Fruit fly (Drosophila melanogaster) S2 (cell line): ENCODE results near the gene CG5290.

Experiments
- CG8478 ChIP-seq: fragments of >200 bp; optimal IDR thresholded peaks from 2 replicates; lab custom pipeline; 2018
- CTCF ChIP-seq, 2 experiments: fragments of >200 bp; optimal IDR thresholded peaks; 2 replicates each; lab custom pipeline; 2018

DNA sequence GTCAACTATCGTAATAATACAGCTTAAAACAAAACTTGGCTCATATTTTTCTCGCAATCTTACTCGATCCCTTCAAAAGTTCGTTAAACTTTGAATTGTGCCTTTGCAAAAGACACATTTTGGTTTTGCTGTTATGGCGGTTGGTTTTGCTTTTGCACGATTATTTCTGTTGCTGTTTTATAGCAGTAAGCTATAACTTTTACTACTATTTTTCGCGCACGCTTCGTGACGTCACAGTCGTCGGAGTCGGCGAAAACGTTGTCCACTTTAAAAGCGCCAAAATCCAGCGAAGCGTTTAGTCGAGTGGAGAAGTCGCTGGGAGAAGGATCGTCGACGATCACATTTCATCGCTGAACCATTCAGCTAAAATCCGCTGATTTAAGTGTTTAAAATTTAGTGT, 25.0 kb downstream of the CG5290 start, which contains the start of gene CG7402:
- no peak for TF ChIP-seq CTCF (optimal IDR thresholded peaks at IDR 0.05; lab: Kevin White, UChicago)
- TF ChIP-seq CG8478 (lab: Kevin White, UChicago): no peak
